Worm (Caenorhabditis elegans): ENCODE data around the gene Y68A4A.10.

DNA sequence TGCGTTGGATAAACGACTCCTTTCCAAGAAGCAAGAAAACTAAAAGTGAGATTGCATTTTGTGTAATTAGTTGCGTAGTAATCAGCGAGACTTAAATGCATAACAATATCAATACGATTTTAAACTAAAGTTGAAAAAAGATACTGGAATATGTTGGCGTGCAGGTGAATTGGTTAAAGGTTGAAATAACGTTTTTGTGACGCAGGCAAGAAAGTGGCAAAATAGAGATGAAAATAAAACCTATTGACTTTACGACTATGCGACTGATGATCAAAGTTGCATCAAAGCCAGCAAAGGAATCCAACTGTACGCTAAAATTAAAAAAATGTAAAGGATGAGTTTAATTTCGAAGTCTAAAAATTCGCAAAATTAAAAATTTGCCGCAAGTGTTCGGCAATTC, 36.5 kb upstream of the Y68A4A.10 start, which contains the start of gene srh-102:
- TF ChIP-seq ama-1 (optimal IDR thresholded peaks at IDR 0.05) (no peak), pha-4 (tag; optimal IDR thresholded peaks at IDR 0.05) (no peak), unc-3 (GFP tag; conservative IDR thresholded peaks at IDR 0.05) (no peak), unc-3 (tag; optimal IDR thresholded peaks at IDR 0.05) (no peak), nhr-11 (tag; optimal IDR thresholded peaks at IDR 0.05) (no peak), ceh-31 (tag; optimal IDR thresholded peaks at IDR 0.05) (no peak), zip-5 (tag; optimal IDR thresholded peaks at IDR 0.05) (no peak), fkh-6 (tag; optimal IDR thresholded peaks at IDR 0.05) (no peak), fkh-10 (GFP tag; optimal IDR thresholded peaks at IDR 0.05) (no peak), pha-2 (tag; optimal IDR thresholded peaks at IDR 0.05) (no peak), dmd-4 (tag; optimal IDR thresholded peaks at IDR 0.05; ENCODE audit: borderline replicate concordance) (no peak), lin-11 (tag; optimal IDR thresholded peaks at IDR 0.05) (no peak)

All from whole organism, late embryonic.